Worm (Caenorhabditis elegans) whole organism, L1 larva: ENCODE results near the gene Y45F10D.2.

Experiments used
- C04F5.9 ChIP-seq: sonication (generic microtip); optimal IDR thresholded peaks from 2 replicates; lab custom pipeline; 2016; ENCODE audit warnings: missing genetic modification characterization, missing compliant biosample characterization
- ceh-82 ChIP-seq, 3 experiments: fragments of 150-350 bp in 1 of 3; sonication (generic microtip) in 2 of 3; optimal IDR thresholded peaks; 2 replicates each; lab custom pipeline; 2014 to 2017; ENCODE audit warnings: missing biosample characterization in 3 of 3, missing genetic modification characterization in 3 of 3
- efl-1 ChIP-seq, 4 experiments: fragments of 150-350 bp; optimal IDR thresholded peaks in 3 of 4; peaks in 1 of 4; 1 replicate in 1 of 4; 2 replicates in 3 of 4; lab custom pipeline; 2014; ENCODE audit warnings: missing biosample characterization in 2 of 4, missing genetic modification characterization in 2 of 4, missing genetic modification reagents in 2 of 4
- nhr-11 ChIP-seq: fragments of 150-350 bp; optimal IDR thresholded peaks from 2 replicates; lab custom pipeline; 2014; ENCODE audit warnings: missing biosample characterization, missing genetic modification characterization
- nhr-12 ChIP-seq: sonication (generic microtip); optimal IDR thresholded peaks from 2 replicates; lab custom pipeline; 2017; ENCODE audit warnings: missing biosample characterization, missing genetic modification characterization
- nhr-90 ChIP-seq: sonication (generic microtip); optimal IDR thresholded peaks from 2 replicates; lab custom pipeline; 2016; ENCODE audit warnings: mild to moderate bottlenecking, missing genetic modification characterization, missing compliant biosample characterization; ENCODE audit not compliant: poor library complexity
- pag-3 ChIP-seq: sonication (generic microtip); optimal IDR thresholded peaks from 2 replicates; lab custom pipeline; 2017; ENCODE audit warnings: missing genetic modification characterization, mild to moderate bottlenecking, missing compliant biosample characterization, antibody characterized with exemption, borderline replicate concordance; ENCODE audit not compliant: insufficient read depth
- sox-4 ChIP-seq: sonication (generic microtip); optimal IDR thresholded peaks from 2 replicates; lab custom pipeline; 2016; ENCODE audit warnings: missing genetic modification characterization, missing compliant biosample characterization
- tbx-2 ChIP-seq: sonication (generic microtip); optimal IDR thresholded peaks from 2 replicates; lab custom pipeline; 2016; ENCODE audit warnings: missing genetic modification characterization, missing compliant biosample characterization
- unc-62 ChIP-seq: fragments of 150-350 bp; optimal IDR thresholded peaks from 2 replicates; lab custom pipeline; 2014; ENCODE audit warnings: missing biosample characterization, missing genetic modification reagents, missing genetic modification characterization

DNA sequence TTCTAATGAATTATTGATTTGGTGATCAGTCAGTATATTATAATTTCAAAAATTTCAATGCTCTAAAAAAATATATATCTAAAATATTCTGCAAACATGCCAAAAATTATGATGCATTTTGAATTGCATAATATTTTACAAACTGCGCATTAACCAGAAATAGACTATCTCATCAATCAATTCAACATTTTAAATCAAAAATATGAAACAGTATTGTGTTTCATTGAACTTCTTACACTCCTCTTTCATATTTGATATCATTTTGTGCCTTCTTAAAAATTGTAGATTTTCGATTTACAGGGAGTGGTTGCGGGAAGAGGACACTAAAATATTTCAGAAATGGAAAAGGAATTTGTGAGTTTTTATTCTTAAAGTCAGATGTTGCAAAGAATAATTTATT, 47.8 kb downstream of the Y45F10D.2 start, which contains the start of gene ent-4:
- no peak for TF ChIP-seq efl-1 (optimal IDR thresholded peaks at IDR 0.05; lab: Kevin White, UChicago)
- TF ChIP-seq efl-1 (GFP tag; optimal IDR thresholded peaks at IDR 0.05 in 1 of 2; lab: Kevin White, UChicago): no peak
- TF ChIP-seq pag-3 (tag; lab: Kevin White, UChicago): no peak
- TF ChIP-seq unc-62 (GFP tag; lab: Kevin White, UChicago): no peak
- no peak for TF ChIP-seq ceh-82 (tag; optimal IDR thresholded peaks at IDR 0.05; lab: Kevin White, UChicago)
- no peak for TF ChIP-seq nhr-12 (tag; lab: Kevin White, UChicago)
- TF ChIP-seq nhr-90 (tag; lab: Kevin White, UChicago): no peak
- TF ChIP-seq C04F5.9 (tag; lab: Kevin White, UChicago): no peak
- no peak for TF ChIP-seq nhr-11 (tag; lab: Kevin White, UChicago)
- TF ChIP-seq sox-4 (tag; lab: Kevin White, UChicago): no peak
- no peak for TF ChIP-seq tbx-2
